Fruit fly (Drosophila melanogaster) whole organism, prepupa: ENCODE results near the gene CG1299.

Source experiments
- Blimp-1 ChIP-seq: fragments of 200-800 bp; sonication (Bioruptor generic); optimal IDR thresholded peaks from 3 replicates; lab custom pipeline; 2017; ENCODE audit warnings: missing biosample characterization, missing genetic modification characterization, mild to moderate bottlenecking, moderate library complexity, missing genetic modification reagents
- CG10631 ChIP-seq: fragments of 200-800 bp; sonication (Bioruptor generic); optimal IDR thresholded peaks from 2 replicates; lab custom pipeline; 2016; ENCODE audit warnings: missing biosample characterization, missing genetic modification characterization
- CG10669 ChIP-seq: fragments of 200-800 bp; sonication (Bioruptor generic); optimal IDR thresholded peaks from 3 replicates; lab custom pipeline; 2018; ENCODE audit warnings: missing biosample characterization, mild to moderate bottlenecking, missing genetic modification characterization, moderate library complexity
- CG11762 ChIP-seq: fragments of 200-800 bp; sonication (Bioruptor generic); optimal IDR thresholded peaks from 3 replicates; lab custom pipeline; 2016; ENCODE audit warnings: missing biosample characterization, missing genetic modification characterization; ENCODE audit not compliant: insufficient read depth
- CG11902 ChIP-seq: fragments of 200-800 bp; sonication (Bioruptor generic); optimal IDR thresholded peaks from 3 replicates; lab custom pipeline; 2016; ENCODE audit warnings: missing biosample characterization, missing genetic modification characterization
- CG15336 ChIP-seq: fragments of 200-800 bp; sonication (Bioruptor generic); IDR thresholded peaks from 2 replicates; pipeline ENCODE4 v1.3.6; 2022; ENCODE audit warnings: missing biosample characterization, missing genetic modification characterization
- CG3032 ChIP-seq: fragments of 200-800 bp; optimal IDR thresholded peaks from 2 replicates; lab custom pipeline; 2019; ENCODE audit warnings: missing biosample characterization, mild to moderate bottlenecking, missing genetic modification characterization, moderate library complexity
- CG31627 ChIP-seq: fragments of 200-800 bp; sonication (Bioruptor generic); optimal IDR thresholded peaks from 3 replicates; lab custom pipeline; 2016; ENCODE audit warnings: missing biosample characterization, missing genetic modification characterization
- CG32006 ChIP-seq: fragments of 200-800 bp; sonication (Bioruptor generic); optimal IDR thresholded peaks from 3 replicates; lab custom pipeline; 2017; ENCODE audit warnings: missing biosample characterization, mild to moderate bottlenecking, missing genetic modification characterization
- CG34406 ChIP-seq: fragments of 200-800 bp; sonication (Bioruptor generic); optimal IDR thresholded peaks from 3 replicates; lab custom pipeline; 2016; ENCODE audit warnings: missing biosample characterization, missing genetic modification characterization
- CG3919 ChIP-seq: fragments of 200-800 bp; sonication (Bioruptor generic); optimal IDR thresholded peaks from 3 replicates; lab custom pipeline; 2016; ENCODE audit warnings: missing biosample characterization, missing genetic modification characterization
- CG4318 ChIP-seq: fragments of 200-800 bp; sonication (Bioruptor generic); optimal IDR thresholded peaks from 3 replicates; lab custom pipeline; 2017; ENCODE audit warnings: missing biosample characterization, mild to moderate bottlenecking, missing genetic modification characterization
- CG6163 ChIP-seq: fragments of 200-800 bp; sonication (Bioruptor generic); IDR thresholded peaks from 3 replicates; pipeline ENCODE4 v1.3.6; 2022; ENCODE audit warnings: missing biosample characterization, missing genetic modification characterization
- CG6276 ChIP-seq: fragments of 200-800 bp; sonication (Bioruptor generic); optimal IDR thresholded peaks from 2 replicates; lab custom pipeline; 2017; ENCODE audit warnings: missing biosample characterization, mild to moderate bottlenecking, missing genetic modification characterization
- CG6792 ChIP-seq: fragments of 200-800 bp; sonication (Bioruptor generic); optimal IDR thresholded peaks from 3 replicates; lab custom pipeline; 2016; ENCODE audit warnings: missing biosample characterization, missing genetic modification characterization
- CG6808 ChIP-seq: fragments of 200-800 bp; sonication (Bioruptor generic); optimal IDR thresholded peaks from 3 replicates; lab custom pipeline; 2017; ENCODE audit warnings: missing biosample characterization, missing genetic modification characterization, mild to moderate bottlenecking, moderate library complexity, missing genetic modification reagents
- CG6854 ChIP-seq: fragments of 200-800 bp; sonication (Bioruptor generic); optimal IDR thresholded peaks from 2 replicates; lab custom pipeline; 2017; ENCODE audit warnings: missing biosample characterization, mild to moderate bottlenecking, missing genetic modification characterization
- CG7368 ChIP-seq: fragments of 200-800 bp; sonication (Bioruptor generic); optimal IDR thresholded peaks from 3 replicates; lab custom pipeline; 2016; ENCODE audit warnings: missing biosample characterization, missing genetic modification characterization
- CG8119 ChIP-seq: fragments of 200-800 bp; sonication (Bioruptor generic); IDR thresholded peaks from 3 replicates; pipeline ENCODE4 v1.3.6; 2022; ENCODE audit warnings: missing biosample characterization, missing genetic modification characterization
- CG8632 ChIP-seq: fragments of 200-800 bp; sonication (Bioruptor generic); optimal IDR thresholded peaks from 3 replicates; lab custom pipeline; 2016; ENCODE audit warnings: missing biosample characterization, missing genetic modification characterization
- CG9139 ChIP-seq: fragments of 200-800 bp; sonication (Bioruptor generic); optimal IDR thresholded peaks from 3 replicates; lab custom pipeline; 2017; ENCODE audit warnings: missing biosample characterization, mild to moderate bottlenecking, missing genetic modification characterization
- Eip78C ChIP-seq: fragments of 200-800 bp; sonication (Bioruptor generic); peaks from one replicate; lab custom pipeline; 2016; ENCODE audit warnings: missing biosample characterization, missing genetic modification characterization
- Eip93F ChIP-seq: fragments of 200-800 bp; sonication (Bioruptor generic); optimal IDR thresholded peaks from 2 replicates; lab custom pipeline; 2016; ENCODE audit warnings: missing biosample characterization, mild to moderate bottlenecking, missing genetic modification characterization
- Ets21C ChIP-seq: fragments of 200-800 bp; sonication (Bioruptor generic); optimal IDR thresholded peaks from 3 replicates; lab custom pipeline; 2016; ENCODE audit warnings: missing biosample characterization, missing genetic modification characterization
- Ets96B ChIP-seq: fragments of 200-800 bp; optimal IDR thresholded peaks from 2 replicates; lab custom pipeline; 2019; ENCODE audit warnings: missing biosample characterization, mild to moderate bottlenecking, missing genetic modification characterization, moderate library complexity
- Gug ChIP-seq: fragments of 200-800 bp; sonication (Bioruptor generic); IDR thresholded peaks from 2 replicates; pipeline ENCODE4 v1.3.6; 2022; ENCODE audit warnings: missing biosample characterization, missing genetic modification characterization
- Hr38 ChIP-seq: sonication (Bioruptor generic); optimal IDR thresholded peaks from 2 replicates; lab custom pipeline; 2016; ENCODE audit warnings: missing biosample characterization, missing genetic modification characterization
- Hr39 ChIP-seq: fragments of 200-800 bp; sonication (Bioruptor generic); optimal IDR thresholded peaks from 2 replicates; lab custom pipeline; 2016; ENCODE audit warnings: missing biosample characterization, missing genetic modification characterization
- Lpt ChIP-seq: fragments of 200-800 bp; sonication (Bioruptor generic); optimal IDR thresholded peaks from 3 replicates; lab custom pipeline; 2016; ENCODE audit warnings: missing biosample characterization, missing genetic modification characterization
- Smox ChIP-seq: fragments of 200-800 bp; sonication (Bioruptor generic); optimal IDR thresholded peaks from 3 replicates; lab custom pipeline; 2016; ENCODE audit warnings: missing biosample characterization, missing genetic modification characterization
- Sox102F ChIP-seq: fragments of 200-800 bp; sonication (Bioruptor generic); optimal IDR thresholded peaks from 2 replicates; lab custom pipeline; 2016; ENCODE audit warnings: missing biosample characterization, mild to moderate bottlenecking, missing genetic modification characterization
- Sox14 ChIP-seq: fragments of 200-800 bp; sonication (Bioruptor generic); optimal IDR thresholded peaks from 3 replicates; lab custom pipeline; 2016; ENCODE audit warnings: missing biosample characterization, missing genetic modification characterization
- achi ChIP-seq: fragments of 200-800 bp; sonication (Bioruptor generic); optimal IDR thresholded peaks from 3 replicates; lab custom pipeline; 2016; ENCODE audit warnings: missing biosample characterization, missing genetic modification characterization
- acj6 ChIP-seq: fragments of 200-800 bp; sonication (Bioruptor generic); optimal IDR thresholded peaks from 3 replicates; lab custom pipeline; 2016; ENCODE audit warnings: missing biosample characterization, missing genetic modification characterization
- cyc ChIP-seq: fragments of 200-800 bp; sonication (Bioruptor generic); optimal IDR thresholded peaks from 3 replicates; lab custom pipeline; 2016; ENCODE audit warnings: missing biosample characterization, missing genetic modification characterization
- dsx ChIP-seq: fragments of 200-800 bp; optimal IDR thresholded peaks from 3 replicates; lab custom pipeline; 2019; ENCODE audit warnings: missing biosample characterization, mild to moderate bottlenecking, missing genetic modification characterization, moderate library complexity; ENCODE audit not compliant: poor library complexity, severe bottlenecking
- eg ChIP-seq: fragments of 200-800 bp; sonication (Bioruptor generic); IDR thresholded peaks from 3 replicates; pipeline ENCODE4 v1.3.6; 2022; ENCODE audit warnings: missing biosample characterization, missing genetic modification characterization
- esn ChIP-seq: fragments of 200-800 bp; sonication (Bioruptor generic); optimal IDR thresholded peaks from 2 replicates; lab custom pipeline; 2016; ENCODE audit warnings: missing biosample characterization, mild to moderate bottlenecking, missing genetic modification characterization, moderate library complexity
- fd59A ChIP-seq: fragments of 200-800 bp; sonication (Bioruptor generic); optimal IDR thresholded peaks from 2 replicates; lab custom pipeline; 2017; ENCODE audit warnings: missing biosample characterization, mild to moderate bottlenecking, missing genetic modification characterization, missing genetic modification reagents
- lz ChIP-seq: fragments of 200-800 bp; sonication (Bioruptor generic); optimal IDR thresholded peaks from 3 replicates; lab custom pipeline; 2016; ENCODE audit warnings: missing biosample characterization, missing genetic modification characterization
- net ChIP-seq: fragments of 200-800 bp; sonication (Bioruptor generic); optimal IDR thresholded peaks from 3 replicates; lab custom pipeline; 2016; ENCODE audit warnings: missing biosample characterization, missing genetic modification characterization
- spab ChIP-seq: fragments of 200-800 bp; sonication (Bioruptor generic); optimal IDR thresholded peaks from 2 replicates; lab custom pipeline; 2017; ENCODE audit warnings: missing biosample characterization, mild to moderate bottlenecking, missing genetic modification characterization, missing genetic modification reagents
- svp ChIP-seq: fragments of 200-800 bp; sonication (Bioruptor generic); peaks from one replicate; lab custom pipeline; 2016; ENCODE audit warnings: missing biosample characterization, missing genetic modification characterization
- vri ChIP-seq: fragments of 200-800 bp; sonication (Bioruptor generic); optimal IDR thresholded peaks from 3 replicates; lab custom pipeline; 2016; ENCODE audit warnings: missing biosample characterization, mild to moderate bottlenecking, missing genetic modification characterization

Gene CG1299

dm6 chr3L:4132585-4132984 is 15.9 kb upstream of the CG1299 start:
- TF ChIP-seq Sox14, result no peak
- peak; percentile 94 for TF ChIP-seq vri
- no peak for TF ChIP-seq eg (GFP tag; lab: Robert Waterston, UW)
- TF ChIP-seq svp (GFP tag; lab: Kevin White, UChicago), result peak; percentile 55
- TF ChIP-seq acj6, result no peak
- no peak for TF ChIP-seq CG6163 (GFP tag; lab: Robert Waterston, UW)

DNA sequence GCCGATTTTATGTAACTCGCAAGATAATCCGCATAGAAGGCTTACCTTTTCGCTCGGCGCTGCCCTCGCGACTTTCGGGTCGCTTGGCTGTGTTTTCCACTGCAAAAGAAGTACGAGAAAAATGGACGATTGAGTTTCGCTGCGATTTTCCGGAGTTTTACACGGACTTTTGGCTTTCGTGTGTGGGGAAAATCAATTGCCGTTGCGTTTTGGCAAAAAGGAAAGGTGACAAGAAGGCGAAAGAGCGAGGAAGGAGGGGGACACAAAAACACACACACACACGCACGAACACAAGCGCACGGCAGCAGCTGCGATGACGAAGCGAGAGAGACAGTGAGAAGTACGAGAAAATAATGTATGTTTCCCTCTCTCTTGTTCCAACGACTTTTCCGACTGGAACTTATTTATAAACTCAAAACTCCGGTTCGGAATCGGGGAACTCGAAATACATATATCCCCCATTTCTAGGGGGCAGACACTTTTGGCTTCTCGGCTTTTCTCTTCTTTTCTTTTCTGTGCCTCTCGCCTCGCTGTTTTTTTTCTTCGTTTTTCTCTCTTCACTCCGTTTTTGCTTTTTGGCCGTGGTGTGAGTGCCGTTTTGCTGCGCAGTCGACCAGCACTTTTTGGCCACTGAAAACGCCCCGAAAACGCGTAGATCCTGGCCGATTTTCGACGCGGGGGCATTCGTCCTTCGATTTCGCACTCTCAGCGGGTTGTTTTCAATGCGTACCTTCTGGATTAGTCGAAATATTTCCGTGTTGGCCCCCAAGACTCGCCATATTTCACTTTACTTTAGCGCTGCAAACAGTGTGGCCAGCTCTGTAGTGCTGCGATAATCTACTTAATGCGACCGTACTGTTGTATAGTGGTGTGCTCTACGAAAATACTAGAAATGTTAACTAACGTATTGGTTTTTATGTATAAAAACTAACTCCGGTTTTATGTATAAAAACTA is 14.5 kb upstream of the CG1299 start, which contains the start of gene ens:
ens (minus strand) TSS at position 827 of the 955 bp plus-strand sequence.
- no peak for TF ChIP-seq CG3919 (GFP tag; lab: Kevin White, UChicago)
- no peak for TF ChIP-seq CG4318 (GFP tag; lab: Kevin White, UChicago)
- no peak for TF ChIP-seq CG32006 (GFP tag; lab: Kevin White, UChicago)
- no peak for TF ChIP-seq CG31627 (GFP tag; lab: Kevin White, UChicago)
- no peak for TF ChIP-seq CG8632 (GFP tag; lab: Kevin White, UChicago)
- TF ChIP-seq dsx (GFP tag; lab: Kevin White, UChicago), result no peak
- no peak for TF ChIP-seq CG6792 (GFP tag; lab: Kevin White, UChicago)
- TF ChIP-seq Hr38 (GFP tag; lab: Kevin White, UChicago), result no peak
- peak; percentile 9; the same call in 1 of the 2 replicates for TF ChIP-seq CG15336 (GFP tag; lab: Robert Waterston, UW)
- TF ChIP-seq net (GFP tag; lab: Kevin White, UChicago), result no peak
- peak; percentile 60 for TF ChIP-seq CG6854 (GFP tag; lab: Kevin White, UChicago)
- TF ChIP-seq CG6163 (GFP tag; lab: Robert Waterston, UW), result no peak; the same call in 2 of the 3 replicates
- no peak for TF ChIP-seq CG6808 (GFP tag; lab: Kevin White, UChicago)
- TF ChIP-seq Ets21C (GFP tag; lab: Kevin White, UChicago), result no peak
- TF ChIP-seq Ets96B (tag; lab: Kevin White, UChicago), result no peak
- TF ChIP-seq Smox (GFP tag; lab: Kevin White, UChicago), result no peak
- no peak for TF ChIP-seq CG11902 (GFP tag; lab: Kevin White, UChicago)
- TF ChIP-seq CG8119 (GFP tag; lab: Robert Waterston, UW), result peak; percentile 73
- no peak for TF ChIP-seq CG10669 (GFP tag; lab: Kevin White, UChicago)
- TF ChIP-seq Sox102F (GFP tag; lab: Kevin White, UChicago), result no peak
- no peak for TF ChIP-seq Eip93F (GFP tag; lab: Kevin White, UChicago)
- no peak for TF ChIP-seq Hr39 (GFP tag; lab: Kevin White, UChicago)
- peak; percentile 74 for TF ChIP-seq svp (GFP tag; lab: Kevin White, UChicago)
- TF ChIP-seq Eip78C (GFP tag; lab: Kevin White, UChicago), result no peak
- no peak for TF ChIP-seq Gug (GFP tag; lab: Robert Waterston, UW)
- no peak for TF ChIP-seq fd59A (GFP tag; lab: Kevin White, UChicago)
- no peak for TF ChIP-seq CG7368 (GFP tag; lab: Kevin White, UChicago)
- TF ChIP-seq CG11762 (GFP tag; lab: Kevin White, UChicago), result no peak
- TF ChIP-seq spab, result no peak
- TF ChIP-seq Blimp-1 (GFP tag; lab: Kevin White, UChicago), result no peak
- TF ChIP-seq Lpt, result no peak
- TF ChIP-seq CG34406, result no peak
- TF ChIP-seq esn (GFP tag; lab: Kevin White, UChicago), result peak; percentile 23
- TF ChIP-seq lz (GFP tag; lab: Kevin White, UChicago), result no peak
- TF ChIP-seq CG6276 (GFP tag; lab: Kevin White, UChicago), result no peak
- no peak for TF ChIP-seq Sox14
- TF ChIP-seq achi (GFP tag; lab: Kevin White, UChicago), result no peak
- no peak for TF ChIP-seq CG3032 (tag; lab: Kevin White, UChicago)
- no peak for TF ChIP-seq CG10631 (GFP tag; lab: Kevin White, UChicago)
- no peak for TF ChIP-seq acj6
- TF ChIP-seq CG9139 (GFP tag; lab: Kevin White, UChicago), result no peak
- no peak for TF ChIP-seq cyc (GFP tag; lab: Kevin White, UChicago)
